Worm (Caenorhabditis elegans) whole organism, early embryonic: ENCODE results near the gene T19C4.24.

Source experiments
- F13C5.2 ChIP-seq: sonication (generic microtip); optimal IDR thresholded peaks from 2 replicates; lab custom pipeline; 2017; ENCODE audit warnings: mild to moderate bottlenecking, missing genetic modification characterization, inconsistent platforms, missing compliant biosample characterization
- ama-1 ChIP-seq: fragments of 150-350 bp; optimal IDR thresholded peaks from 2 replicates; lab custom pipeline; 2014
- hmbx-1 ChIP-seq: sonication (generic microtip); optimal IDR thresholded peaks from 2 replicates; lab custom pipeline; 2016; ENCODE audit warnings: mild to moderate bottlenecking, missing genetic modification characterization, missing compliant biosample characterization
- tra-4 ChIP-seq: sonication (generic microtip); optimal IDR thresholded peaks from 2 replicates; lab custom pipeline; 2017; ENCODE audit warnings: missing genetic modification characterization, missing compliant biosample characterization

DNA sequence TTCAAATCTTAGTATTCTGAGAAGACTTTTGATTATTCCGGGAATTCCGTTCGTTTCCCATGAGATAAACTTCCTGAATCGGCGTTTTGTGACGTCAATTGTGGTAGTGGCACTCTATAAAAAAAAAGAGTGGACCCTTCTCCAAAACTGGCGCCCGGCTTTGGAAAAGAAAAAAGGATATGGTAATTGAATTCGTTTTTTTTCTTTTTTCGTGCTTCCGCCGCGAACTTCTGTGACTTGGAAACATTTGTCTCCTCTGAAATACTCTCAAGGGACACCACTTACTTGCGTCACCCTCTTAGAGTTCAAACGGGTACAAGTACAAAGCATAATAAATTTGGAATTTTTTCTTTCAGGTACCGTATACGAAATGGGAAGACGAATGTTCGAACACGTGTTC lies 25.9 kb upstream of the T19C4.24 start:
- TF ChIP-seq tra-4 (tag; lab: Kevin White, UChicago) (no peak), hmbx-1 (tag; lab: Kevin White, UChicago) (no peak), F13C5.2 (tag; lab: Kevin White, UChicago) (no peak), ama-1 (lab: Kevin White, UChicago) (no peak)
